Fruit fly (Drosophila melanogaster): ENCODE data around the gene eIF4EHP.

Gene eIF4EHP

DNA sequence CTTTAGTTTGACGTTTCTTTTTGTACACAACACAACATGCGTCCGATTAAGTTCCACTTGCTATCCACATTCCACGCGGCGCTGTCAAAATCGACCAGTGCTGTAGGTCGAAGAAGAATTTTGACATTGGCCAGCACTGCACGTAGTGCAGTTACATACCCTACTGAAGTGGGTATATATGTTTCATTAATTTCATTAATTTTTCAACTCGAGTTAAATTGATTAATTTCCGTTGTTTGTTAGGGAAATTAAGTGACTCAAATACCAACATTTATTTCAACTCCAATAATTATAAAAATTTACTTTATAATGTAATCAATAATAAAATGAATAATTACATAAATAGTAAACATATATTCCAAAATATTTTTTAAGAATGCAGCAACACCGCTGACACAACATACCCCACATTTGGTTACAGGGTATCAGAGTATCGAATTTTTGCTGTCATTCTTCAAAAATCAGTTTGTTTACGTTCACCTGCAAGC, at the start of gene eIF4EHP, which contains the start of gene CG18428:
Gene eIF4EHP (minus strand): TSS at position 59 of the 488 bp plus-strand sequence.
Gene CG18428 (plus strand): TSS at position 435 of the 488 bp plus-strand sequence.
- no peak for TF ChIP-seq Myc (optimal IDR thresholded peaks at IDR 0.05)
- TF ChIP-seq h (optimal IDR thresholded peaks at IDR 0.05): no peak
- TF ChIP-seq Sin3A (optimal IDR thresholded peaks at IDR 0.05): no peak

- TF ChIP-seq psq (optimal IDR thresholded peaks at IDR 0.05): no peak
Measured at dm6 chr3R:24151924-24152809, 43.4 kb upstream of the eIF4EHP start, which contains the start of the genes p38a and CG6178. Gene p38a, minus strand, starts transcription at chr3R:24152321. Gene CG6178, plus strand, starts transcription at chr3R:24152347.

DNA sequence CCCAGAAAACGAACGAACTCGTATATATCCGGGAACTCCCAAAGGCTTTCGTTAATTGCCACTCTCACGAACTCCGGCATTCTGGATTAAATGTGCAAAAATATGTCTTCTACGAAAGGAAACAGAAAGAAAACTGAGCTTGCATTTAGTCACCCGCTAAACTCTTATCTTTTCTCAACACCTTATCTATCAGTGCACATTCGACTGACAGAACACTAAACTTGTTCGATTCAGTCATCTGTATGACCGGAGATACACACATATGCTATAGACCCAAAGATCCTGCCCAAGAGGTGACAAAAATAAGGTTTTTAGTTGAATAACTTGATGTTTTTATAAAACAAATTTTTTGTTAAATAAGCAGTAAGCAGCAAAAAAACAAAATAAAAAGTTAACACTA, 41.3 kb upstream of the eIF4EHP start, which contains the start of gene p38c:
Gene p38c (minus strand): TSS at position 101 of the 400 bp plus-strand sequence.
- no peak for TF ChIP-seq Sin3A (optimal IDR thresholded peaks at IDR 0.05)
- TF ChIP-seq ttk (optimal IDR thresholded peaks at IDR 0.05): no peak
- no peak for TF ChIP-seq Myc (optimal IDR thresholded peaks at IDR 0.05)
- no peak for TF ChIP-seq h (optimal IDR thresholded peaks at IDR 0.05)
- TF ChIP-seq insv (optimal IDR thresholded peaks at IDR 0.05): no peak
- TF ChIP-seq psq (optimal IDR thresholded peaks at IDR 0.05): no peak

DNA sequence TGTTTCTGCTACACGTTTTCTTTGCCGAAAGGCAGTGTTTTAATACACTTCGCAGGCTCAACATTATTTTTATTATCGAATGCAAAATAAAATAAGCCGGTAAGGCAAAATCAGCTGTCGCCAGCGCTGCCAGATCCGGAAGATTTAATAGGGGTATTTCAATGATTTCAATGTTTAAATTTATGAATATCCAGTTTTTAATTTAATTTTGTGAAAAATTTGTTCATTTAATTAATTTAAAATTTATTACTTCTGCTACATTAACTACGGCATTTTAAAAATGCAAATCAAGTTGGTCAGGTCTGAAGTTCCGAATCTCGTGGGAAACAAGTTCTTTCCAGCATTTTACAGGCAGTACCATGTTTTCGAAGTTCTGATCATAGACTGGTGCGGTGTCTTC, 40.1 kb upstream of the eIF4EHP start, which contains the start of gene Slimp:
Gene Slimp (minus strand): TSS at position 130 of the 400 bp plus-strand sequence.
- TF ChIP-seq Myc (optimal IDR thresholded peaks at IDR 0.05) (no peak), ttk (optimal IDR thresholded peaks at IDR 0.05) (no peak), psq (optimal IDR thresholded peaks at IDR 0.05) (no peak), Sin3A (optimal IDR thresholded peaks at IDR 0.05) (no peak), h (optimal IDR thresholded peaks at IDR 0.05) (no peak), insv (optimal IDR thresholded peaks at IDR 0.05) (no peak)

- TF ChIP-seq Myc (optimal IDR thresholded peaks at IDR 0.05) (no peak), psq (optimal IDR thresholded peaks at IDR 0.05) (no peak), Sin3A (optimal IDR thresholded peaks at IDR 0.05) (no peak)
Measured at dm6 chr3R:24144542-24144941, 35.8 kb upstream of the eIF4EHP start.

DNA sequence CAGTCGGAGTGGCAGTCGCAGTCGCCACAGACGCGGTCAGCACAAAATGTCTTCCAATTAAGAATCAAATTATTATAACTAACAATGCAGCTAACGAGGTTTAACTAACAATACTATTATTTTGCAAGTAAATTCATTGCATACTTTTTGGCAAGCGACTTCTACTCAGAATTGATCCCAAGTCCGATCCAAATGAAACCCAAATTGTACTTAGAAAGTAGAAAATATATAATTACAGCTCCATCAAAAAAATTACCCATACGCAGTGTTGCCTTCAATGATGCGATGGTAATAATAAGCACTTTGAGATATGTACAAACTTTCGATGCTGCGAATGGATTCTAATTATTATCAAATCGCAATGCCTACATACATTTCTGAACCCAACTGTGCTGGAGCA, 35.0 kb upstream of the eIF4EHP start:
- TF ChIP-seq Myc (optimal IDR thresholded peaks at IDR 0.05): no peak
- no peak for TF ChIP-seq insv (optimal IDR thresholded peaks at IDR 0.05)

DNA sequence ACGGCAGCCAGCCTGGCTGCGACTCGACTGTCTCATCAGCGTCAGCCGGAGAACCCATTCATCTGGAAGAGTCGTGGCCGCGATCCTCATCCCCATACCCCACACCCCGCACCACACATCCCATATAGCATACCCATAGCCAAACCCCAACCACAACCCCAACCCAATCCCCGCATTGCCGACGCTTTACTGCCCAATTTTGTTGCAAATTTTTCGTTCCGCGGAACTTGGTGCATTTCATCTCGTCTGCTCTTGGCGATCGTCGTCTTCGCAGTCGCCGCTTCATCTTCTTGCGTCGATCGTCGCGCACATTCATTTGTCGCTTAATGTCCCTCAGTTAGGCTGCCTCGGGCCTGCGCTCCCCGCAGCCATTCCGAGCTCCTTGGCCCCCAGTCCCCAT, 34.6 kb upstream of the eIF4EHP start:
- TF ChIP-seq ttk (optimal IDR thresholded peaks at IDR 0.05) (no peak), Myc (optimal IDR thresholded peaks at IDR 0.05) (no peak), insv (optimal IDR thresholded peaks at IDR 0.05) (no peak), Sin3A (optimal IDR thresholded peaks at IDR 0.05) (no peak), h (optimal IDR thresholded peaks at IDR 0.05) (no peak), psq (optimal IDR thresholded peaks at IDR 0.05) (no peak)

DNA sequence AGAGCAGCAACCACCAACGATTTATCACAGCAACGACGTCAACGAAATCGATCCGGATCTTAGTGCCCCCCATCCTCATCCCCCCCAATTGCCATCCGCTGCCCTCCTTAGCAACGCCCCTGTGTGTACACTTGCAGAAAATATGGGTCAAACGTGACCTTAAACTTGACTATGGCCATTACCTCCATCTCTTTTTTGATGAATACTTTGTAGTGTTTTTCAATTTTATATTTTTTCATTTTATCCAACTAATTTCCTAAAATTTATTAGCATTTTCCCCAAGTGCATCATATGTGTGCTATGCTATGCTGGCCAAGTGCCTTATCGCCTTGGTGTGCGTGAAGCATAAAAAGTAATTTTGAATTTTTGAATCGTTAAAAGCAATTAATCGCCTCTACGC, 34.2 kb upstream of the eIF4EHP start:
- TF ChIP-seq h (optimal IDR thresholded peaks at IDR 0.05) (no peak), ttk (optimal IDR thresholded peaks at IDR 0.05) (no peak), psq (optimal IDR thresholded peaks at IDR 0.05) (no peak), Myc (optimal IDR thresholded peaks at IDR 0.05) (no peak), insv (optimal IDR thresholded peaks at IDR 0.05) (no peak)

DNA sequence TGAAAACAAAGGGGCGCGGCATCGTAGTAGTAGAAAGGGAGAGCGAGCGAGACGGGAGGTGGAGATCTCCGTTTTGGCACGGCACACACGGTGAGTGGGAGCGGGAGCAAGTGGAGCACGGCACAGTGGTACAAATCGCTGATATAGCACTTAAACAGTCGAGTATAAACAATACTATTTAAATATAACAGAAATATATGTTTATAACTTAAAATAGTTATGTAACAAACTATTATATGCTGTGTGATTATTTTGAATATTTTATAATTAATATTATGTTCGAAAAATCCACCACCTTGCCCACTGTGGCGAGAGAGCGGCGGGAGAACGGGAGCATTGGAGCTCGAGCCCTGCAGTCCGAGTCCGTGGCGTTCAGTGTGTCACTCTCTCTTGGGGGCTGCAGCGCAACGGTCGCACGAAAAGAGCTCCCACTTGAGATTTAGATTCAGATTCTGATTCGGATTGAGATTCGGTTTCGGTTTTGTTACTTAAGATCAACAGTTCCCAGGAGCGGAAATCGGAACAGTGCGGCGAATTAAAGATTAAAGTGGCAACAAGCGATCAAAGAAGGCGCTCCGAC, 32.3 kb upstream of the eIF4EHP start, which contains the start of gene Kal1:
Gene Kal1 (plus strand): TSS at position 383 of the 580 bp plus-strand sequence.
- no peak for TF ChIP-seq insv (optimal IDR thresholded peaks at IDR 0.05)
- TF ChIP-seq ttk (optimal IDR thresholded peaks at IDR 0.05): no peak
- no peak for TF ChIP-seq Myc (optimal IDR thresholded peaks at IDR 0.05)
- TF ChIP-seq psq (optimal IDR thresholded peaks at IDR 0.05): no peak
- TF ChIP-seq h (optimal IDR thresholded peaks at IDR 0.05): no peak
- no peak for TF ChIP-seq Sin3A (optimal IDR thresholded peaks at IDR 0.05)

- TF ChIP-seq psq (optimal IDR thresholded peaks at IDR 0.05) (no peak), Myc (optimal IDR thresholded peaks at IDR 0.05) (no peak), ttk (optimal IDR thresholded peaks at IDR 0.05) (no peak), insv (optimal IDR thresholded peaks at IDR 0.05) (no peak), Sin3A (optimal IDR thresholded peaks at IDR 0.05) (no peak), h (optimal IDR thresholded peaks at IDR 0.05) (no peak)
Measured at dm6 chr3R:24139646-24140130, 30.9 kb upstream of the eIF4EHP start.

DNA sequence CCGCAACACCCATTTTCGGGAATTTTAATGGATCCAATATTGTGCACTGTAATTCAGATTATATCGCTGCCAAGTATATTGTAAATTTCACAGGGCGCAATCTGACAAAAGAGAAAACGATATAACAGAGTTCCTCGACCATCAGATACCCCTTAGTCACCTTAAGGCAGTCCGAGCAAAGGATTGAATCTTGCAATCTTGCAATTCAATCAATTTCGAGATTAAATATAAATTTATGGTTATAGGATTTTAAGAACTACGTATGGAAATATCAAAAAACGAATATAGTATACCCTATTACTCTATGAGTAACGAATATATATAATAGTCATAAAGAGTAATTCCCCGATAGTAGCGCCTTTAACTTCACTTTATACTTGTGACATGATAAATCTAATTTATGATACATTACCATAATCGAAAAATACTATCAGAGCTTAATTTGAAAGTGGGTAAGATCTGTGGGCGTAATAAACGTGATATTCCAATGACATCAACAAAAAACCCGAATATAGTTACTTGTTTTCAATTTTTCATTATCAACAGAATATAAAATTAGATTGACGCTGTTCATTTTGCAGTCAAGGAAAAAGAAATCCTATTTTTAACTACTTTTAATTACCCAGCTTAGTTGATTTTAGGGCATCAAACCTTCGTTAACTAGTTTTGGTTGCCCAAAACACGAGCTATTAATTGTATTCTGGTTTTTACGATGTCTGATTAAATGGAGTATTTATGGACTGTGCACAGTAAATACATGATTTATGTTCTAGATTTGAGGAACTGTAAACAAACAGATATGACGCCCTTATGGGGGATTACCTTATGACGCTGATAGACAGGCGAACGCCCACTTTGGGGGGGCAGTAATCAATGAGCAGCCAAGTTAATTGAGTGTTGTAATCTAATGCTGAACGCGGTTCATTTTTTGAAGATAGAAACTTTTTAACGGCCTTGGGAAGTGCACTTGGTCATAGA, 30.0 kb upstream of the eIF4EHP start:
- no peak for TF ChIP-seq insv (optimal IDR thresholded peaks at IDR 0.05)
- TF ChIP-seq ttk (optimal IDR thresholded peaks at IDR 0.05): no peak
- TF ChIP-seq Myc (optimal IDR thresholded peaks at IDR 0.05): no peak
- no peak for TF ChIP-seq h (optimal IDR thresholded peaks at IDR 0.05)
- no peak for TF ChIP-seq psq (optimal IDR thresholded peaks at IDR 0.05)
- no peak for TF ChIP-seq Sin3A (optimal IDR thresholded peaks at IDR 0.05)

Data from Kc167 (cell line).